Fruit fly (Drosophila melanogaster): Measurements from ENCODE around the gene CG2225.

DNA sequence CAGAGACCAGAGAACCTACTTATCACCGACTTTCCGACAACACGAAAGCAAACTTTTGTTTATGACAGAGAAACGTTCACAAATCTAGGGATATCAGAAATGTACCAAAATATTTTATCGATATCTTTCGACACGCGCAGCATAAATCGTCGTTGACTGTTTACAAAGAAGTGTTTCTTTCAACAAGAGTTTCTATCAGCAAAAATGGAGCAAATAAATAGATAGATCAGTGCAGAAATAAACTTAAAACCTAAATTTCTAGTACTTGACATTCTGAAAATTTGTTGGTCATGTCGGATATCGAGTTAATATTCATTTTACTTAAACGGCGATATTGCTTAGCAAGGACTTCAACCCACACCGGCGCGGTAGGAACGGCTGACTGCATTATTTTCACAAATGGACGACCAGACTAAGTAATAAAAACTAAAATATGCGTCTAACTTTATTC is at the start of gene CG2225:
- TF ChIP-seq sage (GFP tag; optimal IDR thresholded peaks at IDR 0.05) = no peak
- TF ChIP-seq Hr78 (GFP tag; optimal IDR thresholded peaks at IDR 0.05) = no peak
- peak; percentile 20 for TF ChIP-seq h (GFP tag; optimal IDR thresholded peaks at IDR 0.05)
- no peak for TF ChIP-seq OdsH (GFP tag; optimal IDR thresholded peaks at IDR 0.05)
- TF ChIP-seq Mio (GFP tag; optimal IDR thresholded peaks at IDR 0.05) = no peak
- TF ChIP-seq psq (GFP tag; optimal IDR thresholded peaks at IDR 0.05) = peak; percentile 2
- TF ChIP-seq HLH106 (tag; optimal IDR thresholded peaks at IDR 0.05) = no peak
